Worm (Caenorhabditis elegans) whole organism, mixed stage, embryonic: ENCODE data around the gene F23B12.7.

ENCODE experiments used
- blmp-1 ChIP-seq: fragments of 150-350 bp; optimal IDR thresholded peaks from 2 replicates; lab custom pipeline; 2014; ENCODE audit warnings: missing biosample characterization, missing genetic modification characterization
- ceh-39 ChIP-seq: fragments of 150-350 bp; optimal IDR thresholded peaks from 2 replicates; lab custom pipeline; 2014; ENCODE audit warnings: missing biosample characterization, missing genetic modification characterization
- ceh-43 ChIP-seq: fragments of 200-800 bp; sonication (Bioruptor generic); optimal IDR thresholded peaks from 2 replicates; lab custom pipeline; 2018; ENCODE audit warnings: mild to moderate bottlenecking, missing genetic modification characterization, moderate library complexity, missing compliant biosample characterization
- lin-13 ChIP-seq: fragments of 150-350 bp; optimal IDR thresholded peaks from 2 replicates; lab custom pipeline; 2014; ENCODE audit warnings: missing biosample characterization, missing genetic modification characterization
- lsy-2 ChIP-seq: fragments of 150-350 bp; optimal IDR thresholded peaks from 2 replicates; lab custom pipeline; 2014; ENCODE audit warnings: missing biosample characterization, missing genetic modification characterization
- nhr-12 ChIP-seq: fragments of 150-350 bp; optimal IDR thresholded peaks from 2 replicates; lab custom pipeline; 2014; ENCODE audit warnings: missing biosample characterization, missing genetic modification characterization
- nhr-237 ChIP-seq: fragments of 150-350 bp; optimal IDR thresholded peaks from 2 replicates; lab custom pipeline; 2014; ENCODE audit warnings: missing biosample characterization, missing genetic modification characterization
- pha-4 ChIP-seq: fragments of 150-350 bp; optimal IDR thresholded peaks from 2 replicates; lab custom pipeline; 2018; ENCODE audit warnings: missing biosample characterization, missing genetic modification reagents, missing genetic modification characterization
- sptf-1 ChIP-seq: sonication (generic microtip); optimal IDR thresholded peaks from 2 replicates; lab custom pipeline; 2017; ENCODE audit warnings: mild to moderate bottlenecking, missing genetic modification characterization, moderate library complexity, missing compliant biosample characterization
- unc-39 ChIP-seq: fragments of 150-350 bp; optimal IDR thresholded peaks from 2 replicates; lab custom pipeline; 2014; ENCODE audit warnings: missing biosample characterization, missing genetic modification characterization
- unc-62 ChIP-seq: fragments of 150-350 bp; optimal IDR thresholded peaks from 2 replicates; lab custom pipeline; 2014; ENCODE audit warnings: missing biosample characterization, missing genetic modification reagents, missing genetic modification characterization

- no peak for TF ChIP-seq blmp-1 (tag; lab: Kevin White, UChicago)
- TF ChIP-seq pha-4 = no peak
- TF ChIP-seq nhr-237 (tag; lab: Kevin White, UChicago) = no peak
- no peak for TF ChIP-seq lsy-2 (tag; lab: Kevin White, UChicago)
- no peak for TF ChIP-seq nhr-12 (tag; lab: Kevin White, UChicago)
- no peak for TF ChIP-seq ceh-43 (GFP tag; lab: Kevin White, UChicago)
- TF ChIP-seq ceh-39 (tag; lab: Kevin White, UChicago) = no peak
- TF ChIP-seq sptf-1 (tag; lab: Kevin White, UChicago) = no peak
- TF ChIP-seq unc-62 = no peak
- TF ChIP-seq lin-13 = no peak
- no peak for TF ChIP-seq unc-39 (tag; lab: Kevin White, UChicago)
Measured at ce11 chrV:14493665-14494064, 44.2 kb downstream of the F23B12.7 start.
